Worm (Caenorhabditis elegans) whole organism, early embryonic: Measurements from ENCODE around the gene F10C2.5.

Experiments
- F13C5.2 ChIP-seq: sonication (generic microtip); optimal IDR thresholded peaks from 2 replicates; lab custom pipeline; 2017; ENCODE audit warnings: mild to moderate bottlenecking, missing genetic modification characterization, inconsistent platforms, missing compliant biosample characterization
- aly-1 ChIP-seq: sonication (generic microtip); optimal IDR thresholded peaks from 2 replicates; lab custom pipeline; 2016; ENCODE audit warnings: missing genetic modification characterization, missing compliant biosample characterization
- ama-1 ChIP-seq: fragments of 150-350 bp; optimal IDR thresholded peaks from 2 replicates; lab custom pipeline; 2014
- ceh-13 ChIP-seq: fragments of 200-800 bp; sonication (Bioruptor generic); optimal IDR thresholded peaks from 2 replicates; lab custom pipeline; 2018; ENCODE audit warnings: mild to moderate bottlenecking, missing genetic modification characterization, missing compliant biosample characterization
- ceh-36 ChIP-seq: sonication (generic microtip); optimal IDR thresholded peaks from 2 replicates; lab custom pipeline; 2016; ENCODE audit warnings: missing genetic modification characterization, inconsistent platforms, missing compliant biosample characterization
- ets-7 ChIP-seq: sonication (generic microtip); optimal IDR thresholded peaks from 2 replicates; lab custom pipeline; 2016; ENCODE audit warnings: missing genotype, missing genetic modification characterization, missing compliant biosample characterization
- flt-1 ChIP-seq: fragments of 200-800 bp; sonication (Bioruptor generic); IDR thresholded peaks from 2 replicates; pipeline ENCODE4 v1.3.6; 2022; ENCODE audit warnings: missing genetic modification characterization, missing compliant biosample characterization
- hmbx-1 ChIP-seq: sonication (generic microtip); optimal IDR thresholded peaks from 2 replicates; lab custom pipeline; 2016; ENCODE audit warnings: mild to moderate bottlenecking, missing genetic modification characterization, missing compliant biosample characterization
- hmg-4 ChIP-seq: fragments of 200-800 bp; sonication (Bioruptor generic); optimal IDR thresholded peaks from 2 replicates; lab custom pipeline; 2018; ENCODE audit warnings: mild to moderate bottlenecking, missing genetic modification characterization, missing compliant biosample characterization
- hnd-1 ChIP-seq: sonication (generic microtip); optimal IDR thresholded peaks from 2 replicates; lab custom pipeline; 2016; ENCODE audit warnings: missing genetic modification characterization, missing compliant biosample characterization
- scrt-1 ChIP-seq: fragments of 200-800 bp; sonication (Bioruptor generic); IDR thresholded peaks from 2 replicates; pipeline ENCODE4 v1.3.6; 2022; ENCODE audit warnings: missing genetic modification characterization, missing compliant biosample characterization
- sea-1 ChIP-seq: fragments of 200-800 bp; sonication (Bioruptor generic); conservative IDR thresholded peaks from 2 replicates; pipeline ENCODE4 v1.3.6; 2022; ENCODE audit warnings: missing genetic modification characterization, missing compliant biosample characterization
- tbx-11 ChIP-seq: fragments of 200-800 bp; sonication (Bioruptor generic); IDR thresholded peaks from 2 replicates; pipeline ENCODE4 v1.3.6; 2022; ENCODE audit warnings: missing genetic modification characterization, missing compliant biosample characterization
- tbx-37 ChIP-seq: fragments of 200-800 bp; sonication (Bioruptor generic); conservative IDR thresholded peaks from 2 replicates; pipeline ENCODE4 v1.3.6; 2022; ENCODE audit warnings: missing genetic modification reagents, missing genetic modification characterization, missing compliant biosample characterization

DNA sequence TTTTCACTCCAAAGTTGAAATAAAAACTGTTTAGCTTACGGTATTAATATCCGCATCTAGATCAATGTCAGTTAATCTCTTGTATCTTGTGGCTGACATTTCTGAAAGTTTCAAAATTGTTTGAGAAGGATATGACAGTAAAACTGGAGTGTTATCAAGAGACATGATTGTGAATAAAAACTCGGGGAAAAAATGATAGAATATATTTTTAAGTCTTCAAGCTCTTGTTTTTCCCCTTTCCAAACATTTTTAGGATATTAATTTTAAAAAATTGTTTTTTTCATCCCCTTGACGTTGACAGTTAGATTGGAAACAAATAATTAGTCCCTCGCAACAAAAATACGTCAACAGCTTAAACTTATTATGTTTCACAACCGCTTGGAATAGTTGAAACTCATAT, 29.7 kb downstream of the F10C2.5 start, which contains the start of gene R07B7.6:
- TF ChIP-seq ama-1 (lab: Kevin White, UChicago), result no peak
- no peak for TF ChIP-seq tbx-11 (GFP tag; lab: Robert Waterston, UW)
- TF ChIP-seq aly-1 (tag; lab: Kevin White, UChicago), result no peak
- TF ChIP-seq ets-7 (tag; lab: Kevin White, UChicago), result no peak
- TF ChIP-seq tbx-37 (GFP tag; lab: Robert Waterston, UW), result no peak
- no peak for TF ChIP-seq ceh-13 (GFP tag; lab: Kevin White, UChicago)
- no peak for TF ChIP-seq flt-1 (GFP tag; lab: Robert Waterston, UW)
- TF ChIP-seq scrt-1 (GFP tag; lab: Robert Waterston, UW), result no peak
- TF ChIP-seq sea-1, result no peak
- no peak for TF ChIP-seq hmg-4 (GFP tag; lab: Kevin White, UChicago)
- TF ChIP-seq ceh-36, result no peak
- TF ChIP-seq hmbx-1, result no peak
- TF ChIP-seq F13C5.2 (tag; lab: Kevin White, UChicago), result no peak
- TF ChIP-seq hnd-1, result no peak
